Worm (Caenorhabditis elegans) whole organism, young adult: Measurements from ENCODE around the gene flp-15.

Experiments used
- C17E4.6 ChIP-seq: fragments of 200-800 bp; sonication (Bioruptor generic); IDR thresholded peaks from 2 replicates; pipeline ENCODE4 v1.3.6; 2022; ENCODE audit warnings: missing genetic modification reagents, missing genetic modification characterization, missing compliant biosample characterization
- D2030.7 ChIP-seq: fragments of 200-800 bp; sonication (Bioruptor generic); IDR thresholded peaks from 2 replicates; pipeline ENCODE4 v1.3.6; 2022; ENCODE audit warnings: missing genetic modification reagents, missing genetic modification characterization, missing compliant biosample characterization
- F22D6.2 ChIP-seq: sonication (generic microtip); optimal IDR thresholded peaks from 2 replicates; lab custom pipeline; 2016; ENCODE audit warnings: mild to moderate bottlenecking, missing genetic modification characterization, missing compliant biosample characterization
- F33H1.4 ChIP-seq: fragments of 200-800 bp; sonication (Bioruptor generic); IDR thresholded peaks from 2 replicates; pipeline ENCODE4 v1.3.6; 2022; ENCODE audit warnings: missing genetic modification reagents, missing genetic modification characterization, missing compliant biosample characterization
- F39B2.1 ChIP-seq: fragments of 200-800 bp; sonication (Bioruptor generic); IDR thresholded peaks from 2 replicates; pipeline ENCODE4 v1.3.6; 2022; ENCODE audit warnings: missing genetic modification reagents, missing genetic modification characterization, missing compliant biosample characterization
- K11D2.4 ChIP-seq: fragments of 200-800 bp; sonication (Bioruptor generic); IDR thresholded peaks from 2 replicates; pipeline ENCODE4 v1.3.6; 2022; ENCODE audit warnings: missing genetic modification reagents, missing genetic modification characterization, missing compliant biosample characterization
- K12H6.12 ChIP-seq: fragments of 200-800 bp; sonication (Bioruptor generic); optimal IDR thresholded peaks from 2 replicates; lab custom pipeline; 2018; ENCODE audit warnings: mild to moderate bottlenecking, missing genetic modification characterization, missing compliant biosample characterization
- Y53F4B.3 ChIP-seq: fragments of 200-800 bp; sonication (Bioruptor generic); IDR thresholded peaks from 2 replicates; pipeline ENCODE4 v1.3.6; 2022; ENCODE audit warnings: missing genetic modification reagents, missing genetic modification characterization, missing compliant biosample characterization
- ZK185.1 ChIP-seq: sonication (generic microtip); optimal IDR thresholded peaks from 2 replicates; lab custom pipeline; 2016; ENCODE audit warnings: mild to moderate bottlenecking, missing genetic modification characterization, missing compliant biosample characterization; ENCODE audit not compliant: poor library complexity, severe bottlenecking
- akir-1 ChIP-seq: fragments of 200-800 bp; sonication (Bioruptor generic); optimal IDR thresholded peaks from 2 replicates; lab custom pipeline; 2018; ENCODE audit warnings: mild to moderate bottlenecking, missing genetic modification characterization, moderate library complexity, missing compliant biosample characterization
- bed-2 ChIP-seq: fragments of 200-800 bp; sonication (Bioruptor generic); IDR thresholded peaks from 2 replicates; pipeline ENCODE4 v1.3.6; 2022; ENCODE audit warnings: missing genetic modification reagents, missing genetic modification characterization, missing compliant biosample characterization
- ccch-3 ChIP-seq: fragments of 200-800 bp; sonication (Bioruptor generic); optimal IDR thresholded peaks from 2 replicates; lab custom pipeline; 2018; ENCODE audit warnings: mild to moderate bottlenecking, missing genetic modification characterization, missing compliant biosample characterization
- ceh-100 ChIP-seq: fragments of 200-800 bp; sonication (Bioruptor generic); IDR thresholded peaks from 2 replicates; pipeline ENCODE4 v1.3.6; 2022; ENCODE audit warnings: missing genetic modification reagents, missing genetic modification characterization, missing compliant biosample characterization
- chd-7 ChIP-seq: sonication (generic microtip); optimal IDR thresholded peaks from 2 replicates; lab custom pipeline; 2016; ENCODE audit warnings: mild to moderate bottlenecking, missing genetic modification characterization, moderate library complexity, missing compliant biosample characterization
- dpl-1 ChIP-seq: fragments of 150-350 bp; optimal IDR thresholded peaks from 2 replicates; lab custom pipeline; 2014; ENCODE audit warnings: missing biosample characterization, missing genetic modification reagents, missing genetic modification characterization
- efl-1 ChIP-seq: fragments of 150-350 bp; optimal IDR thresholded peaks from 2 replicates; lab custom pipeline; 2014; ENCODE audit warnings: missing biosample characterization, missing genetic modification reagents, missing genetic modification characterization
- egrh-3 ChIP-seq: fragments of 200-800 bp; sonication (Bioruptor generic); IDR thresholded peaks from 2 replicates; pipeline ENCODE4 v1.3.6; 2022; ENCODE audit warnings: missing genetic modification reagents, missing genetic modification characterization, missing compliant biosample characterization
- ekl-4 ChIP-seq: fragments of 200-800 bp; sonication (Bioruptor generic); IDR thresholded peaks from 2 replicates; pipeline ENCODE4 v1.3.6; 2022; ENCODE audit warnings: missing genetic modification reagents, missing genetic modification characterization, missing compliant biosample characterization
- hlh-12 ChIP-seq: sonication (generic microtip); optimal IDR thresholded peaks from 2 replicates; lab custom pipeline; 2016; ENCODE audit warnings: missing genetic modification characterization, missing compliant biosample characterization
- hlh-26 ChIP-seq: fragments of 200-800 bp; sonication (Bioruptor generic); conservative IDR thresholded peaks from 2 replicates; pipeline ENCODE4 v1.3.6; 2022; ENCODE audit warnings: missing genetic modification reagents, missing genetic modification characterization, missing compliant biosample characterization
- hmg-20 ChIP-seq: fragments of 200-800 bp; sonication (Bioruptor generic); IDR thresholded peaks from 2 replicates; pipeline ENCODE4 v1.3.6; 2022; ENCODE audit warnings: missing genetic modification reagents, missing genetic modification characterization, missing compliant biosample characterization
- let-607 ChIP-seq, 2 experiments: fragments of 200-800 bp in 1 of 2; sonication (Bioruptor generic) in 1 of 2; sonication (generic microtip) in 1 of 2; optimal IDR thresholded peaks; 2 replicates each; lab custom pipeline; 2016 to 2018; ENCODE audit warnings: mild to moderate bottlenecking in 2 of 2, missing compliant biosample characterization in 2 of 2, missing genetic modification characterization in 2 of 2, moderate library complexity in 2 of 2, missing genotype in 1 of 2
- lin-54 ChIP-seq: fragments of 200-800 bp; sonication (Bioruptor generic); optimal IDR thresholded peaks from 2 replicates; lab custom pipeline; 2018; ENCODE audit warnings: mild to moderate bottlenecking, missing genetic modification characterization, missing compliant biosample characterization
- lir-1 ChIP-seq: fragments of 200-800 bp; sonication (Bioruptor generic); conservative IDR thresholded peaks from 2 replicates; pipeline ENCODE4 v1.3.6; 2022; ENCODE audit warnings: missing genetic modification reagents, missing genetic modification characterization, missing compliant biosample characterization
- lsl-1 ChIP-seq: fragments of 200-800 bp; sonication (Bioruptor generic); optimal IDR thresholded peaks from 2 replicates; lab custom pipeline; 2018; ENCODE audit warnings: mild to moderate bottlenecking, missing genetic modification characterization, moderate library complexity, missing compliant biosample characterization
- madf-6 ChIP-seq: fragments of 200-800 bp; sonication (Bioruptor generic); IDR thresholded peaks from 2 replicates; pipeline ENCODE4 v1.3.6; 2022; ENCODE audit warnings: missing genetic modification reagents, missing genetic modification characterization, missing compliant biosample characterization
- mcd-1 ChIP-seq: fragments of 200-800 bp; sonication (Bioruptor generic); IDR thresholded peaks from 2 replicates; pipeline ENCODE4 v1.3.6; 2022; ENCODE audit warnings: missing genetic modification reagents, missing genetic modification characterization, missing compliant biosample characterization
- nhr-120 ChIP-seq: fragments of 200-800 bp; sonication (Bioruptor generic); IDR thresholded peaks from 2 replicates; pipeline ENCODE4 v1.3.6; 2022; ENCODE audit warnings: missing genetic modification characterization, missing compliant biosample characterization
- nhr-80 ChIP-seq: sonication (generic microtip); optimal IDR thresholded peaks from 2 replicates; lab custom pipeline; 2016; ENCODE audit warnings: missing genetic modification characterization, missing compliant biosample characterization
- nhr-90 ChIP-seq: sonication (generic microtip); optimal IDR thresholded peaks from 2 replicates; lab custom pipeline; 2016; ENCODE audit warnings: missing genotype, mild to moderate bottlenecking, missing genetic modification characterization, missing compliant biosample characterization
- pha-4 ChIP-seq: fragments of 150-350 bp; sonication (generic microtip); optimal IDR thresholded peaks from 2 replicates; lab custom pipeline; 2014; ENCODE audit warnings: missing biosample characterization, missing genetic modification reagents, missing genetic modification characterization
- rec-8 ChIP-seq, 2 experiments: sonication (generic microtip); optimal IDR thresholded peaks; 2 replicates each; lab custom pipeline; 2016; ENCODE audit warnings: mild to moderate bottlenecking in 2 of 2, missing genetic modification characterization in 2 of 2, missing genetic modification reagents in 2 of 2, missing genotype in 2 of 2, missing biosample characterization in 1 of 2, missing compliant biosample characterization in 1 of 2, moderate library complexity in 1 of 2
- sdz-38 ChIP-seq: sonication (generic microtip); optimal IDR thresholded peaks from 2 replicates; lab custom pipeline; 2016; ENCODE audit warnings: missing genotype, missing genetic modification characterization, missing compliant biosample characterization
- sea-2 ChIP-seq: fragments of 200-800 bp; sonication (Bioruptor generic); IDR thresholded peaks from 2 replicates; pipeline ENCODE4 v1.3.6; 2022; ENCODE audit warnings: missing genetic modification characterization, missing compliant biosample characterization
- snpc-1.3 ChIP-seq: sonication (generic microtip); optimal IDR thresholded peaks from 2 replicates; lab custom pipeline; 2017; ENCODE audit warnings: missing genetic modification characterization, mild to moderate bottlenecking, missing compliant biosample characterization, antibody characterized with exemption, moderate library complexity, missing genotype, missing genetic modification reagents; ENCODE audit not compliant: insufficient read depth
- unc-130 ChIP-seq: sonication (generic microtip); optimal IDR thresholded peaks from 2 replicates; lab custom pipeline; 2016; ENCODE audit warnings: missing genetic modification reagents, missing genetic modification characterization, missing compliant biosample characterization

Gene flp-15

DNA sequence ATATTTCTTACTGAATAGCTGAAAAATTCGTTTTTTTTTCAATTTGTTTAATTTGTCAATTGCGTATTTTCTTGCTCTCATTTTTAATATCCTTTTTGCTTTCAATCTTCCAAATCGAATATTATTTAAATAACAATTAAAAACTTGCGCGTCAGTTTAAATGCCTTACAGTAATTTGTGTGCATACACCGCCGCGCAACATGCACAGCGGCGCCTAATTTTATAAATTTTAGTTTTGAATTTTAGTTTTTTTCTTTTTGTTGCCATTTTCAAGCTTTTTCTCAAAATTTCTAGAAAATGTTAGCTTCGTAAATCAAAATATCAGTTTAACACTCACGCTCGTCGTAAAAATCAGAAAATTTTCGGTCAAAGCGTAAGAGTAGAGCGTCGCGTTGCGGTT lies 15.6 kb upstream of the flp-15 start (continued):
- TF ChIP-seq rec-8 (tag; optimal IDR thresholded peaks at IDR 0.05; lab: Kevin White, UChicago) (no peak), sea-2 (GFP tag; lab: Robert Waterston, UW) (no peak), unc-130 (GFP tag; lab: Kevin White, UChicago) (no peak), K11D2.4 (GFP tag; lab: Robert Waterston, UW) (no peak), K12H6.12 (tag; lab: Kevin White, UChicago) (no peak), chd-7 (no peak), pha-4 (tag; lab: Kevin White, UChicago) (no peak), let-607 (tag; optimal IDR thresholded peaks at IDR 0.05; lab: Kevin White, UChicago) (no peak), Y53F4B.3 (GFP tag; lab: Robert Waterston, UW) (no peak), egrh-3 (GFP tag; lab: Robert Waterston, UW) (no peak), F39B2.1 (no peak), ekl-4 (GFP tag; lab: Robert Waterston, UW) (no peak), ceh-100 (GFP tag; lab: Robert Waterston, UW) (no peak), ccch-3 (no peak), lir-1 (no peak), mcd-1 (GFP tag; lab: Robert Waterston, UW) (no peak), ZK185.1 (tag; lab: Kevin White, UChicago) (no peak), dpl-1 (GFP tag; lab: Kevin White, UChicago) (peak; percentile 60), nhr-120 (GFP tag; lab: Robert Waterston, UW) (no peak), F22D6.2 (no peak), D2030.7 (peak; percentile 57), lin-54 (peak; percentile 7), hmg-20 (GFP tag; lab: Robert Waterston, UW) (no peak), sdz-38 (no peak), F33H1.4 (peak; percentile 54), hlh-12 (tag; lab: Kevin White, UChicago) (no peak), C17E4.6 (GFP tag; lab: Robert Waterston, UW) (no peak), lsl-1 (GFP tag; lab: Kevin White, UChicago) (peak; percentile 84), nhr-90 (tag; lab: Kevin White, UChicago) (no peak), bed-2 (GFP tag; lab: Robert Waterston, UW) (no peak), hlh-26 (GFP tag; lab: Robert Waterston, UW) (no peak), akir-1 (GFP tag; lab: Kevin White, UChicago) (no peak), nhr-80 (tag; lab: Kevin White, UChicago) (no peak), efl-1 (GFP tag; lab: Kevin White, UChicago) (peak; percentile 84), snpc-1.3 (tag; lab: Kevin White, UChicago) (peak; percentile 36), madf-6 (GFP tag; lab: Robert Waterston, UW) (peak; percentile 74)

ce11 chrIII:13682019-13682418 lies 14.4 kb upstream of the flp-15 start:
- TF ChIP-seq ceh-100 (GFP tag; lab: Robert Waterston, UW) (no peak), lsl-1 (GFP tag; lab: Kevin White, UChicago) (no peak)
